Worm (Caenorhabditis elegans) whole organism, L4/young adult: ENCODE results near the gene Y46G5A.47.

ENCODE experiments used
- W03F9.2 ChIP-seq: fragments of 150-350 bp; optimal IDR thresholded peaks from 2 replicates; lab custom pipeline; 2014; ENCODE audit warnings: missing biosample characterization, missing genetic modification characterization
- dao-5 ChIP-seq: sonication (generic microtip); optimal IDR thresholded peaks from 2 replicates; lab custom pipeline; 2016; ENCODE audit warnings: missing genotype, missing genetic modification characterization, moderate library complexity, missing compliant biosample characterization
- him-1 ChIP-seq: sonication (generic microtip); optimal IDR thresholded peaks from 2 replicates; lab custom pipeline; 2016; ENCODE audit warnings: missing genotype, missing genetic modification reagents, missing genetic modification characterization, missing compliant biosample characterization

- TF ChIP-seq him-1 (tag; lab: Kevin White, UChicago), result no peak
- TF ChIP-seq dao-5 (tag; lab: Kevin White, UChicago), result no peak
- no peak for TF ChIP-seq W03F9.2 (tag; lab: Kevin White, UChicago)
Measured at ce11 chrII:12810709-12811108, 5.6 kb upstream of the Y46G5A.47 start, which contains the start of gene Y46G5A.20.
